Fruit fly (Drosophila melanogaster) whole organism, embryonic: ENCODE measurements around the gene Flad1.

Experiments used
- Bdp1 ChIP-seq: fragments of 200-800 bp; sonication (Bioruptor generic); optimal IDR thresholded peaks from 3 replicates; lab custom pipeline; 2016; ENCODE audit warnings: missing biosample characterization, missing genetic modification characterization
- Blimp-1 ChIP-seq: fragments of 200-800 bp; sonication (Bioruptor generic); optimal IDR thresholded peaks from 3 replicates; lab custom pipeline; 2018; ENCODE audit warnings: missing biosample characterization, missing genetic modification characterization, mild to moderate bottlenecking, moderate library complexity, missing genetic modification reagents
- CG10462 ChIP-seq: fragments of 200-800 bp; sonication (Bioruptor generic); optimal IDR thresholded peaks from 2 replicates; lab custom pipeline; 2016; ENCODE audit warnings: missing biosample characterization, missing genetic modification characterization
- CG11398 ChIP-seq: fragments of 200-800 bp; sonication (Bioruptor generic); optimal IDR thresholded peaks from 2 replicates; lab custom pipeline; 2016; ENCODE audit warnings: missing biosample characterization, missing genetic modification characterization
- CG12071 ChIP-seq: fragments of 200-800 bp; sonication (Bioruptor generic); optimal IDR thresholded peaks from 3 replicates; lab custom pipeline; 2018; ENCODE audit warnings: missing biosample characterization, mild to moderate bottlenecking, missing genetic modification characterization
- CG13296 ChIP-seq: fragments of 200-800 bp; sonication (Bioruptor generic); optimal IDR thresholded peaks from 3 replicates; lab custom pipeline; 2018; ENCODE audit warnings: missing biosample characterization, mild to moderate bottlenecking, missing genetic modification characterization
- CG13894 ChIP-seq: fragments of 200-800 bp; sonication (Bioruptor generic); optimal IDR thresholded peaks from 3 replicates; lab custom pipeline; 2018; ENCODE audit warnings: missing biosample characterization, mild to moderate bottlenecking, missing genetic modification characterization, moderate library complexity
- CG1792 ChIP-seq: fragments of 200-800 bp; sonication (Bioruptor generic); optimal IDR thresholded peaks from 2 replicates; lab custom pipeline; 2016; ENCODE audit warnings: missing biosample characterization, missing genetic modification characterization
- CG3281 ChIP-seq: fragments of 200-800 bp; sonication (Bioruptor generic); optimal IDR thresholded peaks from 3 replicates; lab custom pipeline; 2017; ENCODE audit warnings: missing biosample characterization, mild to moderate bottlenecking, missing genetic modification characterization
- CG34422 ChIP-seq: fragments of 200-800 bp; sonication (Bioruptor generic); IDR thresholded peaks from 3 replicates; pipeline ENCODE4 v1.3.6; 2022; ENCODE audit warnings: missing biosample characterization, missing genetic modification characterization
- CG5953 ChIP-seq: fragments of 200-800 bp; sonication (Bioruptor generic); IDR thresholded peaks from 2 replicates; pipeline ENCODE4 v1.3.6; 2022; ENCODE audit warnings: missing biosample characterization, missing genetic modification characterization
- CG6175 ChIP-seq: fragments of 200-800 bp; sonication (Bioruptor generic); IDR thresholded peaks from 3 replicates; pipeline ENCODE4 v1.3.6; 2022; ENCODE audit warnings: missing biosample characterization, missing genetic modification characterization
- CG7357 ChIP-seq: fragments of 200-800 bp; sonication (Bioruptor generic); IDR thresholded peaks from 3 replicates; pipeline ENCODE4 v1.3.6; 2022; ENCODE audit warnings: missing biosample characterization, missing genetic modification characterization
- CG7556 ChIP-seq: fragments of 200-800 bp; sonication (Bioruptor generic); optimal IDR thresholded peaks from 2 replicates; lab custom pipeline; 2017; ENCODE audit warnings: missing biosample characterization, mild to moderate bottlenecking, missing genetic modification characterization
- CG9215 ChIP-seq: fragments of 200-800 bp; sonication (Bioruptor generic); IDR thresholded peaks from 2 replicates; pipeline ENCODE4 v1.3.6; 2022; ENCODE audit warnings: missing biosample characterization, missing genetic modification characterization
- Deaf1 ChIP-seq: fragments of 200-800 bp; optimal IDR thresholded peaks from 3 replicates; lab custom pipeline; 2019; ENCODE audit warnings: missing biosample characterization, mild to moderate bottlenecking, missing genetic modification characterization, moderate library complexity
- Dek ChIP-seq: fragments of 200-800 bp; sonication (Bioruptor generic); optimal IDR thresholded peaks from 3 replicates; lab custom pipeline; 2019; ENCODE audit warnings: missing biosample characterization, mild to moderate bottlenecking, missing genetic modification characterization, moderate library complexity
- Dll ChIP-seq: fragments of 200-800 bp; sonication (Bioruptor generic); IDR thresholded peaks from 4 replicates; pipeline ENCODE4 v1.3.6; 2022; ENCODE audit warnings: missing biosample characterization, missing genetic modification characterization; ENCODE audit not compliant: partially characterized antibody
- Fer1 ChIP-seq: fragments of 200-800 bp; sonication (Bioruptor generic); optimal IDR thresholded peaks from 2 replicates; lab custom pipeline; 2017; ENCODE audit warnings: missing biosample characterization, mild to moderate bottlenecking, missing genetic modification characterization
- Fer3 ChIP-seq: fragments of 200-800 bp; sonication (Bioruptor generic); optimal IDR thresholded peaks from 2 replicates; lab custom pipeline; 2018; ENCODE audit warnings: missing biosample characterization, mild to moderate bottlenecking, missing genetic modification characterization, moderate library complexity
- HLHmδ ChIP-seq: fragments of 200-800 bp; sonication (Bioruptor generic); optimal IDR thresholded peaks from 2 replicates; lab custom pipeline; 2018; ENCODE audit warnings: missing biosample characterization, mild to moderate bottlenecking, missing genetic modification characterization, moderate library complexity
- Kr ChIP-seq: fragments of 200-800 bp; sonication (Bioruptor generic); optimal IDR thresholded peaks from 2 replicates; lab custom pipeline; 2017; ENCODE audit warnings: missing biosample characterization, mild to moderate bottlenecking, missing genetic modification characterization
- Meics ChIP-seq: fragments of 200-800 bp; sonication (Bioruptor generic); optimal IDR thresholded peaks from 2 replicates; lab custom pipeline; 2017; ENCODE audit warnings: missing biosample characterization, mild to moderate bottlenecking, missing genetic modification characterization
- Neu2 ChIP-seq: fragments of 200-800 bp; sonication (Bioruptor generic); optimal IDR thresholded peaks from 3 replicates; lab custom pipeline; 2016; ENCODE audit warnings: missing biosample characterization, missing genetic modification characterization, borderline replicate concordance
- NfI ChIP-seq: fragments of 200-800 bp; sonication (Bioruptor generic); optimal IDR thresholded peaks from 3 replicates; lab custom pipeline; 2018; ENCODE audit warnings: missing biosample characterization, mild to moderate bottlenecking, missing genetic modification characterization, moderate library complexity
- Oli ChIP-seq: fragments of 200-800 bp; sonication (Bioruptor generic); optimal IDR thresholded peaks from 2 replicates; lab custom pipeline; 2018; ENCODE audit warnings: missing biosample characterization, mild to moderate bottlenecking, missing genetic modification characterization, moderate library complexity
- Rfx ChIP-seq: fragments of 200-800 bp; sonication (Bioruptor generic); IDR thresholded peaks from 2 replicates; pipeline ENCODE4 v1.3.6; 2022; ENCODE audit warnings: missing biosample characterization, missing genetic modification characterization
- Six4 ChIP-seq: fragments of 200-800 bp; sonication (Bioruptor generic); optimal IDR thresholded peaks from 2 replicates; lab custom pipeline; 2016; ENCODE audit warnings: missing biosample characterization, missing genetic modification characterization
- abd-A ChIP-seq: fragments of 200-800 bp; sonication (Bioruptor generic); optimal IDR thresholded peaks from 3 replicates; lab custom pipeline; 2019; ENCODE audit warnings: missing biosample characterization, mild to moderate bottlenecking, missing genetic modification characterization, moderate library complexity
- bsh ChIP-seq, 2 experiments: fragments of 200-800 bp; sonication (Bioruptor generic); optimal IDR thresholded peaks; 2 replicates each; lab custom pipeline; 2017 to 2018; ENCODE audit warnings: mild to moderate bottlenecking in 2 of 2, missing biosample characterization in 2 of 2, missing genetic modification characterization in 2 of 2, moderate library complexity in 1 of 2
- cg ChIP-seq: fragments of 200-800 bp; sonication (Bioruptor generic); optimal IDR thresholded peaks from 3 replicates; lab custom pipeline; 2019; ENCODE audit warnings: missing biosample characterization, mild to moderate bottlenecking, missing genetic modification characterization, moderate library complexity
- chinmo ChIP-seq: fragments of 200-800 bp; sonication (Bioruptor generic); IDR thresholded peaks from 4 replicates; pipeline ENCODE4 v1.3.6; 2022; ENCODE audit warnings: missing biosample characterization, missing genetic modification characterization; ENCODE audit not compliant: partially characterized antibody
- cwo ChIP-seq: fragments of 200-800 bp; sonication (Bioruptor generic); optimal IDR thresholded peaks from 3 replicates; lab custom pipeline; 2017; ENCODE audit warnings: missing biosample characterization, missing genetic modification characterization, mild to moderate bottlenecking, moderate library complexity, missing genetic modification reagents
- dmrt99B ChIP-seq: fragments of 200-800 bp; sonication (Bioruptor generic); optimal IDR thresholded peaks from 2 replicates; lab custom pipeline; 2018; ENCODE audit warnings: missing biosample characterization, mild to moderate bottlenecking, missing genetic modification characterization, moderate library complexity
- fd102C ChIP-seq: fragments of 200-800 bp; sonication (Bioruptor generic); optimal IDR thresholded peaks from 2 replicates; lab custom pipeline; 2018; ENCODE audit warnings: missing biosample characterization, mild to moderate bottlenecking, missing genetic modification characterization, moderate library complexity
- gce ChIP-seq: fragments of 200-800 bp; sonication (Bioruptor generic); IDR thresholded peaks from 3 replicates; pipeline ENCODE4 v1.3.6; 2022; ENCODE audit warnings: missing biosample characterization, missing genetic modification characterization
- grau ChIP-seq: fragments of 200-800 bp; optimal IDR thresholded peaks from 3 replicates; lab custom pipeline; 2019; ENCODE audit warnings: missing biosample characterization, mild to moderate bottlenecking, missing genetic modification characterization, moderate library complexity
- her ChIP-seq: fragments of 200-800 bp; sonication (Bioruptor generic); optimal IDR thresholded peaks from 2 replicates; lab custom pipeline; 2016; ENCODE audit warnings: missing biosample characterization, missing genetic modification characterization
- lov ChIP-seq, 2 experiments: fragments of 200-800 bp in 1 of 2; fragments of >200 bp in 1 of 2; sonication (Bioruptor generic) in 1 of 2; IDR thresholded peaks in 1 of 2; optimal IDR thresholded peaks in 1 of 2; 2 replicates in 1 of 2; 3 replicates in 1 of 2; pipeline versions ENCODE4 v1.3.6 to Lab custom; 2017 to 2022; ENCODE audit warnings: missing biosample characterization in 1 of 2, missing genetic modification characterization in 1 of 2
- luna ChIP-seq: fragments of 200-800 bp; sonication (Bioruptor generic); optimal IDR thresholded peaks from 2 replicates; lab custom pipeline; 2016; ENCODE audit warnings: missing biosample characterization, missing genetic modification characterization
- mld ChIP-seq: fragments of 200-800 bp; sonication (Bioruptor generic); IDR thresholded peaks from 3 replicates; pipeline ENCODE4 v1.3.6; 2022; ENCODE audit warnings: missing biosample characterization, missing genetic modification characterization; ENCODE audit not compliant: partially characterized antibody
- prd ChIP-seq, 3 experiments: fragments of >200 bp in 2 of 3; fragments of 200-800 bp in 1 of 3; sonication (Bioruptor generic) in 1 of 3; optimal IDR thresholded peaks in 2 of 3; IDR thresholded peaks in 1 of 3; 2 replicates in 2 of 3; 3 replicates in 1 of 3; pipeline versions ENCODE4 v1.3.6 to Lab custom; 2017 to 2022; ENCODE audit warnings: missing biosample characterization in 1 of 3, missing genetic modification characterization in 1 of 3
- row ChIP-seq: fragments of 200-800 bp; sonication (Bioruptor generic); IDR thresholded peaks from 3 replicates; pipeline ENCODE4 v1.3.6; 2022; ENCODE audit warnings: missing biosample characterization, missing genetic modification characterization
- schlank ChIP-seq: fragments of 200-800 bp; sonication (Bioruptor generic); optimal IDR thresholded peaks from 2 replicates; lab custom pipeline; 2018; ENCODE audit warnings: missing biosample characterization, mild to moderate bottlenecking, missing genetic modification characterization
- scrt ChIP-seq: fragments of 200-800 bp; sonication (Bioruptor generic); optimal IDR thresholded peaks from 2 replicates; lab custom pipeline; 2018; ENCODE audit warnings: missing biosample characterization, mild to moderate bottlenecking, missing genetic modification characterization, moderate library complexity
- sug ChIP-seq: fragments of 200-800 bp; optimal IDR thresholded peaks from 2 replicates; lab custom pipeline; 2019; ENCODE audit warnings: missing biosample characterization, mild to moderate bottlenecking, missing genetic modification characterization, moderate library complexity
- tio ChIP-seq: fragments of 200-800 bp; sonication (Bioruptor generic); optimal IDR thresholded peaks from 2 replicates; lab custom pipeline; 2017; ENCODE audit warnings: missing biosample characterization, missing genetic modification characterization, inconsistent platforms

The Flad1 gene

dm6 chrX:12869850-12870249, 33.5 kb downstream of the Flad1 start (continued):
- no peak for TF ChIP-seq Kr (GFP tag; lab: Kevin White, UChicago)
- TF ChIP-seq CG3281: peak; percentile 24
- peak; percentile 5 for TF ChIP-seq Oli
- no peak for TF ChIP-seq Rfx (GFP tag; lab: Robert Waterston, UW)
- peak; percentile 41 for TF ChIP-seq CG13296
- no peak for TF ChIP-seq fd102C (GFP tag; lab: Kevin White, UChicago)
- peak; percentile 47 for TF ChIP-seq Meics (GFP tag; lab: Kevin White, UChicago)
- TF ChIP-seq tio (GFP tag; lab: Kevin White, UChicago): no peak
- TF ChIP-seq lov (optimal IDR thresholded peaks at IDR 0.05; lab: Kevin White, UChicago): no peak
- TF ChIP-seq lov (GFP tag; IDR thresholded peaks at IDR 0.05; lab: Robert Waterston, UW): no peak
- no peak for TF ChIP-seq Blimp-1 (GFP tag; lab: Kevin White, UChicago)
- TF ChIP-seq luna (GFP tag; lab: Kevin White, UChicago): no peak
- TF ChIP-seq dmrt99B (tag; lab: Kevin White, UChicago): peak; percentile 53
- TF ChIP-seq CG6175 (GFP tag; lab: Robert Waterston, UW): no peak
- no peak for TF ChIP-seq CG9215 (GFP tag; lab: Robert Waterston, UW)
- TF ChIP-seq cg (GFP tag; lab: Kevin White, UChicago): no peak
- TF ChIP-seq scrt (GFP tag; lab: Kevin White, UChicago): peak; percentile 14
- peak; percentile 45 for TF ChIP-seq CG7556 (GFP tag; lab: Kevin White, UChicago)
- peak; percentile 6 for TF ChIP-seq Dek (tag; lab: Kevin White, UChicago)
- TF ChIP-seq row (GFP tag; lab: Robert Waterston, UW): peak; percentile 66
- TF ChIP-seq CG11398 (GFP tag; lab: Kevin White, UChicago): no peak
- TF ChIP-seq Fer3: peak; percentile 19
- no peak for TF ChIP-seq CG1792 (GFP tag; lab: Kevin White, UChicago)
- TF ChIP-seq CG5953: no peak
- TF ChIP-seq Fer1: peak; percentile 65
- no peak for TF ChIP-seq schlank (tag; lab: Kevin White, UChicago)
- TF ChIP-seq grau (tag; lab: Kevin White, UChicago): peak; percentile 52
- no peak for TF ChIP-seq Six4 (GFP tag; lab: Kevin White, UChicago)
- TF ChIP-seq cwo: peak; percentile 22
- peak; percentile 13 for TF ChIP-seq CG13894 (tag; lab: Kevin White, UChicago)
- no peak for TF ChIP-seq Bdp1 (GFP tag; lab: Kevin White, UChicago)
- TF ChIP-seq sug: peak; percentile 4
- no peak for TF ChIP-seq CG10462
- no peak for TF ChIP-seq mld (GFP tag; lab: Robert Waterston, UW)
- no peak for TF ChIP-seq CG12071
- no peak for TF ChIP-seq Dll (GFP tag; lab: Robert Waterston, UW)
- TF ChIP-seq, all 482 proteins: peak for 39

- TF ChIP-seq her (GFP tag; lab: Kevin White, UChicago) (no peak), bsh (GFP tag; optimal IDR thresholded peaks at IDR 0.05; lab: Kevin White, UChicago) (no peak), HLHmδ (GFP tag; lab: Kevin White, UChicago) (no peak), NfI (GFP tag; lab: Kevin White, UChicago) (no peak), abd-A (tag; lab: Kevin White, UChicago) (peak; percentile 39), gce (no peak), Deaf1 (tag; lab: Kevin White, UChicago) (peak; percentile 90), CG7357 (no peak), CG13894 (tag; lab: Kevin White, UChicago) (peak; percentile 38), CG34422 (GFP tag; lab: Robert Waterston, UW) (no peak), Neu2 (GFP tag; lab: Kevin White, UChicago) (no peak), prd (optimal IDR thresholded peaks at IDR 0.05; lab: Kevin White, UChicago) (no peak), prd (GFP tag; IDR thresholded peaks at IDR 0.05; lab: Robert Waterston, UW) (no peak), chinmo (no peak)
These were observed 34.7 kb downstream of the Flad1 start for dm6 chrX:12868605-12869004.
